Worm (Caenorhabditis elegans): ENCODE results near the gene hoe-1.
A peak's percentile ranks its signal among the peaks of the same experiment; 100 is the strongest.

hoe-1 gene

ce11 chrIV:4705182-4705581, 38.9 kb downstream of the hoe-1 start (continued):
- peak; percentile 24 for TF ChIP-seq fos-1 (tag; optimal IDR thresholded peaks at IDR 0.05)
- no peak for TF ChIP-seq fkh-4 (tag; optimal IDR thresholded peaks at IDR 0.05; ENCODE audit: borderline replicate concordance)
- no peak for TF ChIP-seq pqm-1 (tag; optimal IDR thresholded peaks at IDR 0.05)
- TF ChIP-seq dpl-1 (GFP tag; optimal IDR thresholded peaks at IDR 0.05) = peak; percentile 14 to 41 (median 39)
- no peak for TF ChIP-seq nhr-85 (tag)
- peak; percentile 12 for TF ChIP-seq zip-4 (GFP tag; optimal IDR thresholded peaks at IDR 0.05)

ce11 chrIV:4703911-4704310, 40.2 kb downstream of the hoe-1 start, which contains the start of gene ogdh-1:
Gene ogdh-1, minus strand, starts transcription at chrIV:4704011.
- TF ChIP-seq tbx-2 (tag; optimal IDR thresholded peaks at IDR 0.05) = no peak
- TF ChIP-seq ceh-82 (tag; optimal IDR thresholded peaks at IDR 0.05) = no peak
- TF ChIP-seq aly-2 (tag; optimal IDR thresholded peaks at IDR 0.05) = no peak
- TF ChIP-seq unc-98 (GFP tag; IDR thresholded peaks at IDR 0.05) = no peak
- no peak for TF ChIP-seq mef-2 (tag; optimal IDR thresholded peaks at IDR 0.05)
- TF ChIP-seq nhr-85 (tag) = no peak
- no peak for TF ChIP-seq lin-39 (tag; optimal IDR thresholded peaks at IDR 0.05)
- TF ChIP-seq pag-3 (tag; optimal IDR thresholded peaks at IDR 0.05; ENCODE audit: borderline replicate concordance, insufficient read depth) = no peak
- TF ChIP-seq C16A3.4 (tag; optimal IDR thresholded peaks at IDR 0.05) = no peak
- TF ChIP-seq sup-37 (GFP tag; optimal IDR thresholded peaks at IDR 0.05) = no peak
- no peak for TF ChIP-seq ces-1 (GFP tag; optimal IDR thresholded peaks at IDR 0.05)
- no peak for TF ChIP-seq ztf-11 (tag; optimal IDR thresholded peaks at IDR 0.05)
- no peak for TF ChIP-seq fkh-8 (tag; optimal IDR thresholded peaks at IDR 0.05)

- TF ChIP-seq vab-15 (tag; optimal IDR thresholded peaks at IDR 0.05) (no peak), tbx-2 (tag; optimal IDR thresholded peaks at IDR 0.05) (no peak), hpl-2 (GFP tag; optimal IDR thresholded peaks at IDR 0.05) (no peak), skn-1 (tag; optimal IDR thresholded peaks at IDR 0.05) (no peak), ztf-11 (tag; optimal IDR thresholded peaks at IDR 0.05) (no peak), C04F5.9 (tag; optimal IDR thresholded peaks at IDR 0.05) (no peak), dsc-1 (tag; optimal IDR thresholded peaks at IDR 0.05) (no peak), fkh-4 (tag; optimal IDR thresholded peaks at IDR 0.05; ENCODE audit: borderline replicate concordance) (no peak), ceh-8 (GFP tag; optimal IDR thresholded peaks at IDR 0.05) (no peak)
These were observed 51.6 kb downstream of the hoe-1 start, which contains the start of gene spe-51 for ce11 chrIV:4692463-4692862. Gene spe-51, plus strand, starts transcription at chrIV:4692763.
